Worm (Caenorhabditis elegans) whole organism, L3 larva: ENCODE measurements around the gene C08G5.6.

Experiments used
- ZK546.5 ChIP-seq: sonication (generic microtip); optimal IDR thresholded peaks from 2 replicates; lab custom pipeline; 2017; ENCODE audit warnings: missing biosample characterization, missing genetic modification characterization
- aly-2 ChIP-seq: fragments of 150-350 bp; optimal IDR thresholded peaks from 2 replicates; lab custom pipeline; 2014; ENCODE audit warnings: missing biosample characterization, missing genetic modification characterization
- ama-1 ChIP-seq: fragments of 150-350 bp; optimal IDR thresholded peaks from 2 replicates; lab custom pipeline; 2018
- ceh-16 ChIP-seq: sonication (generic microtip); optimal IDR thresholded peaks from 2 replicates; lab custom pipeline; 2017; ENCODE audit warnings: missing biosample characterization, missing genetic modification characterization
- ceh-28 ChIP-seq: fragments of 150-350 bp; optimal IDR thresholded peaks from 2 replicates; lab custom pipeline; 2014; ENCODE audit warnings: missing biosample characterization, missing genetic modification reagents, missing genetic modification characterization
- ceh-82 ChIP-seq: fragments of 150-350 bp; optimal IDR thresholded peaks from 2 replicates; lab custom pipeline; 2014; ENCODE audit warnings: missing biosample characterization, missing genetic modification characterization
- ceh-9 ChIP-seq: sonication (generic microtip); optimal IDR thresholded peaks from 2 replicates; lab custom pipeline; 2018; ENCODE audit warnings: missing biosample characterization, missing genetic modification characterization
- daf-12 ChIP-seq: fragments of 150-350 bp; optimal IDR thresholded peaks from 2 replicates; lab custom pipeline; 2014; ENCODE audit warnings: missing biosample characterization, missing genetic modification reagents, missing genetic modification characterization
- egl-27 ChIP-seq: sonication (generic microtip); optimal IDR thresholded peaks from 4 replicates; lab custom pipeline; 2017; ENCODE audit warnings: missing biosample characterization, missing genetic modification reagents, missing genetic modification characterization
- egl-5 ChIP-seq: fragments of 150-350 bp; optimal IDR thresholded peaks from 2 replicates; lab custom pipeline; 2017; ENCODE audit warnings: missing biosample characterization, missing genetic modification reagents, missing genetic modification characterization, inconsistent platforms
- elt-2 ChIP-seq: sonication (generic microtip); optimal IDR thresholded peaks from 2 replicates; lab custom pipeline; 2016; ENCODE audit warnings: missing genetic modification reagents, mild to moderate bottlenecking, missing genetic modification characterization, missing compliant biosample characterization
- elt-3 ChIP-seq, 3 experiments: fragments of 150-350 bp in 1 of 3; sonication (generic microtip) in 2 of 3; optimal IDR thresholded peaks; 2 replicates in 2 of 3; 4 replicates in 1 of 3; lab custom pipeline; 2014 to 2017; ENCODE audit warnings: missing biosample characterization in 3 of 3, missing genetic modification characterization in 3 of 3
- eor-1 ChIP-seq, 2 experiments: fragments of 150-350 bp; optimal IDR thresholded peaks; 2 replicates each; lab custom pipeline; 2014 to 2018; ENCODE audit warnings: missing biosample characterization in 2 of 2, missing genetic modification characterization in 2 of 2
- fkh-2 ChIP-seq: fragments of 150-350 bp; optimal IDR thresholded peaks from 2 replicates; lab custom pipeline; 2014; ENCODE audit warnings: missing biosample characterization, missing genetic modification reagents, missing genetic modification characterization
- fos-1 ChIP-seq: fragments of 150-350 bp; optimal IDR thresholded peaks from 2 replicates; lab custom pipeline; 2014; ENCODE audit warnings: missing biosample characterization, missing genetic modification characterization
- hmg-11 ChIP-seq: sonication (generic microtip); optimal IDR thresholded peaks from 2 replicates; lab custom pipeline; 2016; ENCODE audit warnings: missing genetic modification characterization, missing compliant biosample characterization
- jun-1 ChIP-seq: fragments of 150-350 bp; optimal IDR thresholded peaks from 2 replicates; lab custom pipeline; 2014; ENCODE audit warnings: missing biosample characterization, missing genetic modification reagents, missing genetic modification characterization
- lin-15B ChIP-seq: fragments of 150-350 bp; optimal IDR thresholded peaks from 2 replicates; lab custom pipeline; 2014; ENCODE audit warnings: missing biosample characterization, missing genetic modification characterization
- lin-39 ChIP-seq: fragments of 150-350 bp; optimal IDR thresholded peaks from 2 replicates; lab custom pipeline; 2018; ENCODE audit warnings: missing biosample characterization, missing genetic modification reagents, missing genetic modification characterization
- lsy-12 ChIP-seq: sonication (generic microtip); optimal IDR thresholded peaks from 2 replicates; lab custom pipeline; 2016; ENCODE audit warnings: mild to moderate bottlenecking, missing genetic modification characterization, missing compliant biosample characterization
- mdl-1 ChIP-seq: fragments of 150-350 bp; optimal IDR thresholded peaks from 2 replicates; lab custom pipeline; 2014; ENCODE audit warnings: missing biosample characterization, missing genetic modification characterization
- mml-1 ChIP-seq: fragments of 150-350 bp; sonication (generic microtip); optimal IDR thresholded peaks from 3 replicates; lab custom pipeline; 2014; ENCODE audit warnings: missing biosample characterization, missing genetic modification characterization
- nfya-1 ChIP-seq: sonication (generic microtip); optimal IDR thresholded peaks from 2 replicates; lab custom pipeline; 2017; ENCODE audit warnings: missing genetic modification characterization, mild to moderate bottlenecking, missing compliant biosample characterization, antibody characterized with exemption, moderate library complexity; ENCODE audit not compliant: insufficient read depth
- nhr-11 ChIP-seq: fragments of 150-350 bp; optimal IDR thresholded peaks from 2 replicates; lab custom pipeline; 2014; ENCODE audit warnings: missing biosample characterization, missing genetic modification characterization
- nhr-23 ChIP-seq: fragments of 150-350 bp; optimal IDR thresholded peaks from 2 replicates; lab custom pipeline; 2014; ENCODE audit warnings: missing biosample characterization, missing genetic modification reagents, missing genetic modification characterization
- nhr-25 ChIP-seq: sonication (generic microtip); optimal IDR thresholded peaks from 2 replicates; lab custom pipeline; 2017; ENCODE audit warnings: missing biosample characterization, missing genetic modification characterization
- nhr-28 ChIP-seq: fragments of 150-350 bp; optimal IDR thresholded peaks from 2 replicates; lab custom pipeline; 2014; ENCODE audit warnings: missing biosample characterization, missing genetic modification characterization
- nhr-43 ChIP-seq: sonication (generic microtip); optimal IDR thresholded peaks from 2 replicates; lab custom pipeline; 2016; ENCODE audit warnings: mild to moderate bottlenecking, missing genetic modification characterization, missing compliant biosample characterization; ENCODE audit not compliant: poor library complexity, severe bottlenecking
- nhr-77 ChIP-seq: fragments of 150-350 bp; optimal IDR thresholded peaks from 2 replicates; lab custom pipeline; 2014; ENCODE audit warnings: missing biosample characterization, missing genetic modification characterization
- pha-4 ChIP-seq: fragments of 150-350 bp; optimal IDR thresholded peaks from 2 replicates; lab custom pipeline; 2014; ENCODE audit warnings: missing biosample characterization, missing genetic modification reagents, missing genetic modification characterization
- pqm-1 ChIP-seq: fragments of 150-350 bp; optimal IDR thresholded peaks from 2 replicates; lab custom pipeline; 2017; ENCODE audit warnings: missing biosample characterization, missing genetic modification characterization, inconsistent platforms
- sea-2 ChIP-seq: fragments of 150-350 bp; sonication (generic microtip); optimal IDR thresholded peaks from 4 replicates; lab custom pipeline; 2014; ENCODE audit warnings: missing biosample characterization, missing genetic modification reagents, missing genetic modification characterization
- snpc-4 ChIP-seq: fragments of 150-350 bp; optimal IDR thresholded peaks from 2 replicates; lab custom pipeline; 2014; ENCODE audit warnings: missing biosample characterization, missing genetic modification characterization
- tbx-2 ChIP-seq: sonication (generic microtip); optimal IDR thresholded peaks from 2 replicates; lab custom pipeline; 2016; ENCODE audit warnings: mild to moderate bottlenecking, missing genetic modification characterization, missing compliant biosample characterization
- unc-39 ChIP-seq: sonication (generic microtip); optimal IDR thresholded peaks from 4 replicates; lab custom pipeline; 2017; ENCODE audit warnings: missing biosample characterization, missing genetic modification characterization
- unc-62 ChIP-seq: fragments of 150-350 bp; sonication (generic microtip); optimal IDR thresholded peaks from 4 replicates; lab custom pipeline; 2014; ENCODE audit warnings: missing biosample characterization, missing genetic modification reagents, missing genetic modification characterization
- ztf-11 ChIP-seq: fragments of 150-350 bp; optimal IDR thresholded peaks from 2 replicates; lab custom pipeline; 2014; ENCODE audit warnings: missing biosample characterization, missing genetic modification characterization
- ztf-4 ChIP-seq: fragments of 150-350 bp; optimal IDR thresholded peaks from 2 replicates; lab custom pipeline; 2014; ENCODE audit warnings: missing biosample characterization, missing genetic modification characterization

C08G5.6 gene

DNA sequence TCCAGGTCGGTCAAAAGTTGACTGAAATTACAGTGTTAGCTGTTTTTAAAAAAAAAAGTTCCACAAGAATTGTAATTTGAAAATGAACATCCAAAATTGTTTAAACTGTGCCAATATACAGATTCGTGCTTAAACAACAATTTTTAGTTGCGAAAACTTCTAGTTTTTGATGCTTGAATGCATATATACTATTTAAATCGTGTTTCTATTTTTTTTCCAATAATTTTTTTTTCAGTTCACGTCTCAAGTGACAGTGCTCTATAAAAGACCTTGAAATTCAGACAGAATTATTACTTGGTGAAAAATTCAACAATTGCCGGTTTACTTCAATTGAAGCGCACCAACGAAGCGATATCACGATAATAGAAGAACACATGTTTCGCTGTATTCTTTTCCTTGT, 16.6 kb downstream of the C08G5.6 start, which contains the start of gene F46F5.16:
Gene F46F5.16 (plus strand): TSS at position 301 of the 400 bp plus-strand sequence.
- no peak for TF ChIP-seq fkh-2 (tag; lab: Kevin White, UChicago)
- no peak for TF ChIP-seq lsy-12 (tag; lab: Kevin White, UChicago)
- TF ChIP-seq mdl-1: no peak
- TF ChIP-seq ZK546.5 (tag; lab: Kevin White, UChicago): no peak
- TF ChIP-seq lin-15B (tag; lab: Kevin White, UChicago): no peak
- no peak for TF ChIP-seq elt-2 (tag; lab: Kevin White, UChicago)
- no peak for TF ChIP-seq unc-62
- no peak for TF ChIP-seq daf-12 (tag; lab: Kevin White, UChicago)
- no peak for TF ChIP-seq ama-1
- no peak for TF ChIP-seq ceh-82 (tag; lab: Kevin White, UChicago)
- no peak for TF ChIP-seq nhr-23 (tag; lab: Kevin White, UChicago)
- TF ChIP-seq, all 47 proteins: peak for 0

DNA sequence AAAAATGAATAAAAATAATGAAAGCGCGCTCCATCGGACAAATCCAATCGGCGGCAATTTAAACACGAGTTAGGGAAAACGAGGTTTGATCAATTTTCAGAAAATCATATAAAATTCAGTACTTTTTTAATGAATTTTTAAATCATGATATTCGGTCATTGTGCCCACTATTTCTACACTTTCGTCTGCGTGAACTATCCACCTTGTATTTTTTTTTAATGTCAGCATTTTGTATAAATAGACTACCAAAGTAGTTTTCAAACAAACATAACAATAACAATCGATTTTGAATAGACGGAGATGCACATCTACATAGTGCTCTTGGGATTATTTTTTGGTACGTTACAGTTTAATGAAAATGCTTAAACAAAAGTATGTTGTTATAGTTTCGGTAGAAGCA, 17.8 kb downstream of the C08G5.6 start, which contains the start of gene F46F5.15:
Gene F46F5.15 (plus strand): TSS at position 301 of the 400 bp plus-strand sequence.
- no peak for TF ChIP-seq fos-1
- no peak for TF ChIP-seq unc-39
- TF ChIP-seq pqm-1 (tag; lab: Kevin White, UChicago): no peak
- TF ChIP-seq pha-4 (tag; lab: Kevin White, UChicago): no peak
- TF ChIP-seq nhr-28 (tag; lab: Kevin White, UChicago): no peak
- TF ChIP-seq ztf-11 (tag; lab: Kevin White, UChicago): no peak
- TF ChIP-seq mdl-1: no peak
- TF ChIP-seq ztf-4 (tag; lab: Kevin White, UChicago): no peak
- TF ChIP-seq ceh-28 (tag; lab: Kevin White, UChicago): no peak
- TF ChIP-seq, all 47 proteins: peak for 0

DNA sequence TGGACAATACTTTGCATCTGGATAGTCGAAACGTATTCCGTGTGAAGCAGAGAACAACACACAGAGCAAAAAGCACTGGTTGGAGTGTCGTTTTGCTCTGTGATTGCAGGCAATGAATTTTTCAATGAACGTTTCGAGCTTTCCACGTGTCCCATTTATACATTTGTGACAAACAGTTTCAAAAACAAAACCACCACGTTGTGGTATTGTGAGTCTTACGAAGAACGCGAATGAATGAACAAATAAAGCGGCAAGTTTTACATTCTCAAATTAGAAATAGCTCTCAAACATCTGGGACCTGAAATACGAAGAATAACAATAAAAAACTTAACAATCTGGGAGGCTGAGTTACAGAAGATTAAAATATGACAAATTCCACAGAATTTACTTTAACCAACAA, 21.5 kb downstream of the C08G5.6 start, which contains the start of gene F46F5.1:
Gene F46F5.1 (minus strand): TSS at position 101 of the 400 bp plus-strand sequence.
- TF ChIP-seq lin-15B (tag; lab: Kevin White, UChicago) (no peak), nfya-1 (tag; lab: Kevin White, UChicago) (no peak), nhr-11 (tag; lab: Kevin White, UChicago) (no peak), pqm-1 (tag; lab: Kevin White, UChicago) (no peak), nhr-23 (tag; lab: Kevin White, UChicago) (no peak), tbx-2 (no peak), nhr-77 (tag; lab: Kevin White, UChicago) (no peak), lin-39 (tag; lab: Kevin White, UChicago) (no peak), fkh-2 (tag; lab: Kevin White, UChicago) (no peak), eor-1 (tag; optimal IDR thresholded peaks at IDR 0.05; lab: Kevin White, UChicago) (no peak), ztf-4 (tag; lab: Kevin White, UChicago) (no peak)
- TF ChIP-seq, all 47 proteins: peak for 0

DNA sequence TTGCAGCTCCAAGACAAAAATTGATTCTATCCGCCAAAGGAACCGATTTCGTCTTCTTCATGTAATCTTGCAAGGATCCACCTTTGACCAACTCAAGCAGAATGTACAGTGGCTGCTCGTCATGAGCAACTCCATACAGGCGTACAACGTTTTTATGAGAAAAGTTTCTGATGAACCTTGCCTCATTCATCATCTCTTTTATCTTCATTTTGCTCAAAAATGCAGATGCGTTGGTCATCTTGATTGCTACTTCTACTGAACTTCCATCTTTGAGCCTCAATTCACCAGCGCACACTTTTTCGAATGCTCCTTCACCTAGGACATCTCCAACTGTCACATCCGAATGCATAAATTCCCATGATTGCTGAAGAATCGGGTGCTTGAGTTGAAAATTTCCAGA, 26.6 kb downstream of the C08G5.6 start:
- no peak for TF ChIP-seq mml-1
- no peak for TF ChIP-seq pha-4 (tag; lab: Kevin White, UChicago)
- no peak for TF ChIP-seq tbx-2
- TF ChIP-seq lin-15B (tag; lab: Kevin White, UChicago): no peak
- TF ChIP-seq snpc-4 (tag; lab: Kevin White, UChicago): no peak
- no peak for TF ChIP-seq ama-1
- TF ChIP-seq eor-1 (tag; optimal IDR thresholded peaks at IDR 0.05; lab: Kevin White, UChicago): no peak
- no peak for TF ChIP-seq hmg-11 (tag; lab: Kevin White, UChicago)
- TF ChIP-seq ztf-4 (tag; lab: Kevin White, UChicago): no peak
- no peak for TF ChIP-seq elt-3 (tag; optimal IDR thresholded peaks at IDR 0.05; lab: Kevin White, UChicago)

DNA sequence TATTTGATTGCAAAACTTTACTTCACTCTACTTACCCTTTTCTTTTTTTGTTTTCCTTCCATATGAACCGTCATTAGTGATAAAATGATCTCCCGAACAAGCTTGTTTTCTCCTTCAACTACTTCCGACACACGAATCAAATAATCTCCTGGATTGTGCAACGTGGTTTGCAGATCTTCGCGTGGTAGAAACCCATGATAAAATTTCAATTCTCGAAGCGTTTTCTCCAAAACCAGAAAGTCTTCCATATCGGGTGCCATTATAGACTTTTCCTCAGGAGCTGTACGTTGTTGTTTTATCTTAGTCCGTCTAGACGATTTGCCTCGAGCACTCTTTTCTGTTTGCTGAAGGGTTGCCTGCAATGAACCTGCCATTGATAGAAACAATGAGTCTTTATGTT, 27.1 kb downstream of the C08G5.6 start:
- TF ChIP-seq sea-2 (GFP tag; lab: Kevin White, UChicago) (no peak), hmg-11 (tag; lab: Kevin White, UChicago) (no peak), tbx-2 (no peak), egl-27 (tag; lab: Kevin White, UChicago) (no peak), nhr-23 (tag; lab: Kevin White, UChicago) (no peak), eor-1 (tag; optimal IDR thresholded peaks at IDR 0.05; lab: Kevin White, UChicago) (no peak), unc-39 (no peak), ceh-9 (tag; lab: Kevin White, UChicago) (no peak), aly-2 (tag; lab: Kevin White, UChicago) (no peak), ceh-16 (no peak), nhr-25 (no peak), jun-1 (tag; lab: Kevin White, UChicago) (no peak), nhr-43 (tag; lab: Kevin White, UChicago) (no peak), egl-5 (no peak), snpc-4 (tag; lab: Kevin White, UChicago) (no peak), elt-3 (tag; optimal IDR thresholded peaks at IDR 0.05; lab: Kevin White, UChicago) (no peak), ama-1 (no peak), ztf-4 (tag; lab: Kevin White, UChicago) (no peak), mdl-1 (no peak), fkh-2 (tag; lab: Kevin White, UChicago) (no peak)
